Fruit fly (Drosophila melanogaster): ENCODE results near the gene CG46310.

The CG46310 gene

DNA sequence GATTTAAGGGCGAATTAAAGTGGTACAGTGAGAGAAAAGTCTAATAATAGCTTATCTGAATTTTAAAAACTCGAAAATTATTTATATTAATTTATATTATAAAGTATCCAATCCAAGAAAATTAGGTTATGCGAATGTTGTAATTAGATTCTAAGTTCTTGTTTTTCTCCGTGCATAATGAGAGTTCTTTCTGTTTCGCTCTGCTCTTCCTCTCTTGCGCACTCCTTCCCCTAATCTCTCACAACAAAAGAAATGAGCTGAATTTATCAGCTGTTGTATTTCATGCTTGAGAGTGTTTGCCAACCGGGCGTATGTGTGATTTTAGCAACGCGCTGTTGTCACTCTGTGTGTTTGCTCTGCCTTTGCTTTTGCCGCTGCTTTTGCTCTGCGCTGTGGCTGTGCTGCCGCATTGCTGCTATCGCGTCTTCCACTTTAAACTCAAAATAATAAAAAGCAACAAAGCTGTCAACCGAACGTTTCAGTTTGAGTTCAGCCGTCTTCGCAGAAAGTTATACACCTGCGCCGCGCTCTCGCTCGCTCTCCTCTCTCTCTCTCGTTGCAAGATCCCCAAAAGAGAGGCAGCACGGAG is at the start of gene CG46310:
CG46310 (plus strand) TSS at position 481 of the 589 bp plus-strand sequence.
- no peak for TF ChIP-seq CG8478 (optimal IDR thresholded peaks at IDR 0.05)
- TF ChIP-seq CTCF (optimal IDR thresholded peaks at IDR 0.05): no peak

DNA sequence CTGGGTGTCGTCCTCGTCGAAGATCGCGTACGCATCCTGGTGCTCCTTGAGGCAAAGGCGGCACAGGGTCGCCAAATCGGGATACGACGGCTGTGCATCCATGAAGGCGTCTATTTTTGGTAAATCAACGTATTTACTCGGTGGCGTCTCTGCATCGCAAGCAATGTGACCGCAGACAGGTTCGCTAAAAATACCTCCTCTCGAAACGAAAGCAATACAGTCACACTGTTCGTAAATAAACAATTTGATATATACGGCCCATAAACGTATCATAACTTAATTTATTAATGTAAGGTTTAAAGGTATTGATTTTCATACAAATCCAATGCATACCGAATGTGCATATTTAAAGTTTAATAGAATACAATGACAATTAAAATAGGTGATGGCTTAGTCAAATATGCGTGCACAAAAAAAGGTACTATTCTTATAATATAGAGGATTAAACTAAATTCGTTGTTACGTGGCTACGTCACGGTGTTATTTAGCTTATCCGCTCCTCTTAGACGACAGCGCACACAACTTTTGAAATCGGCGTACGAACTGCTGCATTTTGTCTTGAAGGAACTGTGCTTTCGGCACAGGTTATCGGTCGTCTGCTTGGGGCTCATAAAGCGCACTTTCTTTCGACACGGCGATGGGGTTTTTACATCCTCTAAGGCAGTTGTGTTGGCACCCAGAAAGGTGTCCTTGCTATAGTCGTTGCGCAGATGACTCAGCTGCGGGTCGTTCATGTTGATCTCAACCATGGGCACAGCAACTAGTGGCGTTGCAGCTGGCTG is 47.2 kb upstream of the CG46310 start, which contains the start of gene CG31365:
CG31365 (minus strand) TSS at position 182 of the 782 bp plus-strand sequence.
- TF ChIP-seq CTCF (optimal IDR thresholded peaks at IDR 0.05) (no peak), CG8478 (optimal IDR thresholded peaks at IDR 0.05) (no peak)

DNA sequence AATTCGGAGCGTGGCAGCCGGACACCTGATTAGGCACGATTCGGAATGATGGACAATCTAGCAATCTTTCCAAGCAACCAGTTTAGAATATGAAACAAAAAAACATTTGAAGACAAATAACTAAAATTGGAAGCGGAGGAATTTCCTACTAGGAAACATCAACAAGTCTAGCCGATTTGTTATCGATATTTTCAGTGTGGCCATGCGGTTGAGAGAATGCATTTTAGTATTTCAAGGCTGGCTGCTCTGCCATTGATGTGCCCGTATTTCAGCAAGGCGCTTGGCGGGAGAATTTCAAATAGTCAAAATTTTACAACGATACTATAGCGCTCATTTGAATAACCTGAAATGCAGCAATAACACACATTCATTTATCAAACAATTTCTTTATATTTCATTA is 45.9 kb upstream of the CG46310 start, which contains the start of gene CG31457:
CG31457 (minus strand) TSS at position 186 of the 400 bp plus-strand sequence.
- TF ChIP-seq CTCF (optimal IDR thresholded peaks at IDR 0.05) (peak; percentile 49 to 50), CG8478 (optimal IDR thresholded peaks at IDR 0.05) (no peak)

DNA sequence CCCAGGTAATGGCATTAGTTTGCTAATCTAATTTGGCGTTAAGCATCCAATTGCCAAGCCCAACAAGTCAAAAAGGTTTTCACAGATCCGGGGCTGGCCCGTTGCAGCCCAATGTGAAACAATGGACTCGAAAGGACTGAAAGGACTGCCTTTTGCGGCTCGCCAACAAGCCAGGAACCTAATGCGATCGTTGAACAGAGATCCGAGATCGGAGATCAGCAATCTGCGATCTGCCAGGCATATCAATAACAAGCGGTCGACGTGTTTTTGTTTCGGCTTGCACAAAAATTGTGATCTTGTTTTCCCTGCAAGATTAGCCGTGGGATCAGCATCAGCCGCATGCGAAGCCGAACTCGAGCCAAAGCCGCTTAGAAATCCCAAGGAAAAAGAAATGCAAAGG is 44.1 kb upstream of the CG46310 start:
- TF ChIP-seq CTCF (optimal IDR thresholded peaks at IDR 0.05): no peak
- TF ChIP-seq CG8478 (optimal IDR thresholded peaks at IDR 0.05): no peak

DNA sequence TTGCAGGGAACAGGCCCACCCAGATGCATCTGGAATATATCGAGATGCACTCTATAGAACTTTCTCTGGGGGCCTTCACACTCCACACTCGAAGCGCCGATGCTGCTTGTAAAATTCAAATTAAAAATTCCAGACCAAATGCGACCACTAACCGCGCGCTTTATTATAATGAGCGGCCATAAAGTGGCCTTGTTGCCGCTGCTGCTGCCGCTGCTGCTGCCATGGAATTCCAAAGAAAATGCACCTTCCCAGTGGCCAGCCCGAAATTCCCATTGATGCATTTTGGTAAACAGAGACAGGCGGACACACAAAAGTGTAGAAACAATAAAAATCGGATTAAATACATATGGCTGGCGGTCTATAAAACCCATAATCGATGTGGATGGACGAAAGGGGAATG is 43.5 kb upstream of the CG46310 start:
- TF ChIP-seq CG8478 (optimal IDR thresholded peaks at IDR 0.05) (no peak), CTCF (optimal IDR thresholded peaks at IDR 0.05) (no peak)

DNA sequence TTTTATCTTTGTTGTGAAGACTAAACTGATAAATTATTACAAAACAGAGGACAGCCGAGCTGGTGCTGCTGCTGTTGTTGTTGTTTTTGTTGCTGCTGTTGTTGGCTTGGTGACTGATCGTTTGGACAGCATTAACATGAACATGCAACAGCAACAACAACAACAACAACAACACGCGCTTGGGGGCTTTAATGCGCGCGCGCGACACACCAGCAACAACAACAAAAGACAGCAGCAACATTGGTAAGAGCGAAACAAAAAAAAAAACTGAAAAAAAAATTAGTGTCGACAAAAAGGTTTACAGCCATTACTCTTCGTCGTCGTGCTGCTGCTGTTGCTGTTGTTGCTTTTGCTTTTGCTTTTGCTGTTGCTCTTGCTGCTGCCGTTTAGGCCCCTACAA is 42.8 kb upstream of the CG46310 start:
- TF ChIP-seq CG8478 (optimal IDR thresholded peaks at IDR 0.05): no peak
- TF ChIP-seq CTCF (optimal IDR thresholded peaks at IDR 0.05): no peak

DNA sequence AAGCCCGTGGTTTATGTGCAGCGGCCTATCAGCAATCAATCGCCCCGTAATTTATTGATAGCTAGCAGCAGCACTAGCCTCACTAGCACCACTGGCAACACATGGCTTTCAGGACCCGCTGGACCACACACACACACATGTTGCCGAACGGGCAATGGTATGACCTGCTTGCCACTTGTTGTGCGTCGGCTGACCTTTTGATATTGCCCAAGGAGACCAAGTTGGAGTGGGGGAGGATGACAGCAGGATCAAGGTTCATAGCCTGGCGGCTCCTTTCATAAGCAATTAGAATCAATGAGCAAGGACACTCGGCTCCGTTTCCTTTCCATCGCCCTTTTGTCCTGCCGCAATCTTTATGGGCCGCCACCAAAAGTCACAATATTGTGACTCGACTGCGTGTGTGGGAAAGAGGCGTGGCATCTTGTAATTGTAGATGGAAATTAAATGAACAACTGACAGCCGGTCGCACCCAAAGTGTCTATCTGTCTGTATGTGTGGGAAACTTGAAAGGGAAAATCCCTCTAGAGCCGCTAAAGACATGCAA is 42.3 kb upstream of the CG46310 start:
- TF ChIP-seq CTCF (optimal IDR thresholded peaks at IDR 0.05): no peak
- no peak for TF ChIP-seq CG8478 (optimal IDR thresholded peaks at IDR 0.05)

DNA sequence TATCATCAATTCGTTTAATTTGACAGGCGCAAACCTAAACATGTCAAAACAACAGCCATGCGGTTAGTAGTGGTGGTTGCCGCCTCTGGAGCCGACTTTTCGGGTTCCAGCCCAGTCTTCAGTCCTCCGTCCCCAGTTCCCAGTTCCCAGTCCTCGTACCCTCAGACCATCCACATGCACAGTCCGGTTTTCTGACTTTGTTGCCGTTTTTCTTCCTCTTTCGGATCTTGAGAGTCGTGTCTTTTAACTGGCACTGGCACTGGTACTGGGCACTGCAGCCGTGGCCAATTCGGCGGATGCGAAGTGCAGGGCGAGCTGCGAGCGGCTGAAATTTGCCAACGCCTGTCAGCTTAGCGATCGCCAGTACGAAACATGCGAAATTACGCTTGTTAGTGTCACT is 41.4 kb upstream of the CG46310 start:
- TF ChIP-seq CTCF (optimal IDR thresholded peaks at IDR 0.05) (no peak), CG8478 (optimal IDR thresholded peaks at IDR 0.05) (no peak)

DNA sequence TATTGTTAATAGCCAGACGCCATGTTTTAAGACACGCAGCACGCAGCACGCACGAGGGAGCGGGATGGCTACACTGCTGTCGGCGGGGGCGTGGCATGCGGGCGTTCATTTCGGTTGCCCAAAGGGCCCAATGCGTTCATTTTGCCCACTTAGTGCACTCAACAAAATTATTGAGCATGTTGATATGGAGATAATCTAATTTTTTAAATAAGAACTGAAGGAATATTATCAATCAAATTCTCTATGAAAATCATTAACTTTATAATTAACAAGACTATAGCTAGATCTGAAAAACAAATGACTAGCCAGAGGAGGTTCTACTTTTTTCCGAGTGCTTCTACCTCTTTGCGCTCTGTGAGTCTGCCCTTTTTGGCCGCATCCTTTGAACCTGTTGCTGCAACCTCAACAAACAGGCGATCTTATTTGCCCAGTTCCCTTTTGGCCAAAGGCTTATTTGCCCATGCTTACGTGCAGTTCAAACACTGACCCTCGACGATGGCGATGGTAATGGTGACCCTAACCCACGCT is 40.3 kb upstream of the CG46310 start:
- TF ChIP-seq CG8478 (optimal IDR thresholded peaks at IDR 0.05) (no peak), CTCF (optimal IDR thresholded peaks at IDR 0.05) (no peak)

DNA sequence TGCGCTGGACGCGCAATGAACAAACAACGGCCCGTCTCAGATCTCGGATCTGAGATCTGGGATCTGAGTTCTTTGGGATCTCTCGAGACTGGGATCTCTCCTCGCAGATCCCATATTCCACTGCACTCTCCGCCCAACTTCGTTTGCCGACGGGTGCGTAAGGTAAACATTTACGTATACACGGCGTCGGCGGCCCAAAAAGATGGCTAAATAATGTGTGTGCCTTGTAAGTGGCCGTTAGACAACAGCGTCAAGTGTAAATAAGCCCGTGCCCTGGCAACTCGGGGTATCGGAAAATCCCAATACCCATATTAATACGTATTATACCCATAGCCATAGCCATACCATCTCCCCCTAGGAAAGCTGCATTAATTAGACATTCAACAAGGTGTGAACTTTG is 39.0 kb upstream of the CG46310 start:
- TF ChIP-seq CG8478 (optimal IDR thresholded peaks at IDR 0.05) (no peak), CTCF (optimal IDR thresholded peaks at IDR 0.05) (no peak)

DNA sequence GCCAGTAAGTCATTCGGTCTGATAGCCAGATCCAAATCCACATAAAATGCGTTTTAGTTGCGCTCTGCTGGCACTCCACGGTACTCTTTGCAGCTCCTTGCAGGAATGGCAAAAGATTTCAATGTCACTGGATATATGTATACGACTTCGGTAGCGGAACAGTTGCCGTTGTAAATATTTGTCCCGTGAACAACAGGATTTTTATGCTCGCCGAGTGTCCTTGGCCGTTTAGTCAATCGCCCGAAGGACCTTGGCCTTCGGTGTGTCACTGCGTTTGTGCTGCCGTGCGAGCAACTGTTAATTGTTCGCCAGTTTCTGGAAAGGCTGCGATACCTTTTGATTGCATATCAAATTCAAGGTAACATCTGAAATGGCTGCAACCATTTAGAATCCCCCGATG is 35.2 kb upstream of the CG46310 start:
- no peak for TF ChIP-seq CG8478 (optimal IDR thresholded peaks at IDR 0.05)
- no peak for TF ChIP-seq CTCF (optimal IDR thresholded peaks at IDR 0.05)

DNA sequence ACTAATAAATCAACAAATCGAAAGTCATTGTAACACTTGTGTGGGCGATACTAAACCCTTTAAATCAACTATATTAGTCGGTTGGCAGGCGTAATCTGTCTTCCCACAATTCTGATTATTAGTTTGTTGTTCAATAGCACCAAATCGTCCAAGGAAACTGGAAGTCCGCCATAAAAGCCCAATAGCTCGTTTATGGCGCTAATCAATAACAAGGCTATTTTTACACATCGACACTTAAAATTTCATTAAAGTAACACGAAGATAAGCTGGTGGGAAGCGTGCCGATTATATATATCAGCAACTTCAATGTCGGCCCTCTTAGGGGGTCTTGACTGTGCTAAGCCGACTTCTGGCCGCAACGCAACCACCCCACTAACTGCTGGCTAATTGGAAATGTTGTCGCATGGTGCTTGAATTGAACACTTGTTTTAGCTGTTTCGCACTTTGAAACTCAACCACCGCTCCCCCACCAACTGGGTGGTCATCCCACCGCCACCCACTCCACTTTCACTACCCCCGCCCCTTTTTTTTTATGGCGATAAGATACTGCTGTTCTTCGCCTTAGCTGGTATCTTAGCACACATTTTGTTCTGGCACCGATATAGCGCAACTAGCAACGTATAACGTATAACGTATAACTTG is 34.6 kb upstream of the CG46310 start:
- TF ChIP-seq CG8478 (optimal IDR thresholded peaks at IDR 0.05) (no peak), CTCF (optimal IDR thresholded peaks at IDR 0.05) (no peak)

DNA sequence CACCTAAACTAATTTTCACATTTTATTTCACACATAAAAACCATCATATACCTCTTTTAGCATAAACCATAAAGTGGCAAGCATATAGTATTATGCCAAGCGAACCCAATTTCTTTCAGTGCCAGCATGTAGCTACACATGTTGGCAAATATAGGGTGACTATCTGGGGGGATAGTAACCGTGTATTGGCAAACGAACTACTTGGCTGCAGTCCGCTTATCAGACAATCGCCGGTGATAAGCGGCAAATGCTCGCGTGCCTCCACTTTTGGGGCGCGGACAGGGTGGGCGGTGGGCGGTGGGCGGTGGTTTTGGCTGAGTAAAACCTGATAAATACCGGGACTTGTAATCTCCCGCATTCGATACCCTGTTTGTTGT is 34.1 kb upstream of the CG46310 start:
- TF ChIP-seq CTCF (optimal IDR thresholded peaks at IDR 0.05): no peak
- TF ChIP-seq CG8478 (optimal IDR thresholded peaks at IDR 0.05): no peak

DNA sequence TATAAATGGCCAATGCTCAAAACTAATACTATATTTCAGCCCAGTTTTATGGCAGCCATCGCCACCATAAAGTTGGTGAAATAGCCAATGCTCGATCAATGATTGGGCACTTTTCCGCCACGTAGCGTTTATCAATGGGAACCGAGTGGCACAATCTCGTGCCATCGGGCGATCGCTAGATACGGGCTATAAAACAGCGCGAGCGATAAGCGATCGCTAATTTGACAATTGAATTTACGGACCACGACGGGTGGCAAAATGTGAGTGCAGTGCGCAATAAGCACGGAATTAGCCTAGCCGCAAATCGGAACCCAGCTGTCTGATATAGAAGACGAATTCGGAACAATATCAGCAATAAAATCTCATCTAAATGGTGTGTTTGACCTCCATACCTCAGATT is 33.4 kb upstream of the CG46310 start:
- TF ChIP-seq CG8478 (optimal IDR thresholded peaks at IDR 0.05) (no peak), CTCF (optimal IDR thresholded peaks at IDR 0.05) (no peak)

DNA sequence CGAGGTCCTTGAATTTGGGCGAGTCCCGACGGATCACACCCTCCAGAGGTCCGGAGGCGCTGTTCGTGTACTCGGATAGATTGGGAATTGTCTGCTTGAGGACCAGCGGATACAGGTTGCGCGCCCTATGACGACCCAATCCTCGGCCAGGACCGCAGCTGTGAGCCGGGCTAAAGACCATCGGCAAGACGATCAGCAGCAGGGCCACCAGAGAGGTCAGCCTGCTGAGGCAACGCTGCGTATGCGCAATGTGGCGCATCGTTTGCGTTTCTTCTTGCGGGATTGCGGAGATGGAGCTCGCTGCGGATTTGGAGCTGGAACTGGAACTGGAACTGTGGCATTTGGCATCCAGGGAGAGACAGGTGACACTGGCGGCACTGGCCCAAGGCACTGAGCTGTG is 32.6 kb upstream of the CG46310 start:
- TF ChIP-seq CG8478 (optimal IDR thresholded peaks at IDR 0.05) (no peak), CTCF (optimal IDR thresholded peaks at IDR 0.05) (no peak)

Measured in S2 (cell line).